Fruit fly (Drosophila melanogaster) whole organism, embryonic: Measurements from ENCODE around the gene Arf4.

ENCODE experiments used
- BEAF-32 ChIP-seq: fragments of 200-800 bp; sonication (Bioruptor generic); optimal IDR thresholded peaks from 3 replicates; lab custom pipeline; 2017; ENCODE audit warnings: missing biosample characterization, missing genetic modification characterization, mild to moderate bottlenecking, moderate library complexity, missing genetic modification reagents
- CG1024 ChIP-seq: fragments of 200-800 bp; sonication (Bioruptor generic); IDR thresholded peaks from 2 replicates; pipeline ENCODE4 v1.3.6; 2022; ENCODE audit warnings: missing biosample characterization, missing genetic modification characterization
- CG10431 ChIP-seq: fragments of 200-800 bp; sonication (Bioruptor generic); optimal IDR thresholded peaks from 3 replicates; lab custom pipeline; 2018; ENCODE audit warnings: missing biosample characterization, mild to moderate bottlenecking, missing genetic modification characterization
- CG11093 ChIP-seq: fragments of 200-800 bp; sonication (Bioruptor generic); IDR thresholded peaks from 3 replicates; pipeline ENCODE4 v1.3.6; 2022; ENCODE audit warnings: missing biosample characterization, missing genetic modification characterization
- CG13775 ChIP-seq: fragments of 200-800 bp; sonication (Bioruptor generic); optimal IDR thresholded peaks from 3 replicates; lab custom pipeline; 2017; ENCODE audit warnings: missing biosample characterization, mild to moderate bottlenecking, missing genetic modification characterization
- CG17912 ChIP-seq: fragments of 200-800 bp; sonication (Bioruptor generic); optimal IDR thresholded peaks from 2 replicates; lab custom pipeline; 2018; ENCODE audit warnings: missing biosample characterization, mild to moderate bottlenecking, missing genetic modification characterization
- CG18619 ChIP-seq: fragments of 200-800 bp; sonication (Bioruptor generic); optimal IDR thresholded peaks from 3 replicates; lab custom pipeline; 2017; ENCODE audit warnings: missing biosample characterization, mild to moderate bottlenecking, missing genetic modification characterization
- CG2116 ChIP-seq: fragments of 200-800 bp; sonication (Bioruptor generic); optimal IDR thresholded peaks from 3 replicates; lab custom pipeline; 2018; ENCODE audit warnings: missing biosample characterization, mild to moderate bottlenecking, missing genetic modification characterization
- CG2120 ChIP-seq: fragments of 200-800 bp; sonication (Bioruptor generic); optimal IDR thresholded peaks from 3 replicates; lab custom pipeline; 2016; ENCODE audit warnings: missing biosample characterization, missing genetic modification characterization
- CG30431 ChIP-seq: fragments of 200-800 bp; sonication (Bioruptor generic); optimal IDR thresholded peaks from 2 replicates; lab custom pipeline; 2017; ENCODE audit warnings: missing biosample characterization, missing genetic modification characterization
- CG31441 ChIP-seq: fragments of 200-800 bp; sonication (Bioruptor generic); IDR thresholded peaks from 2 replicates; pipeline ENCODE4 v1.3.6; 2022; ENCODE audit warnings: missing biosample characterization, missing genetic modification characterization
- CG3281 ChIP-seq: fragments of 200-800 bp; sonication (Bioruptor generic); optimal IDR thresholded peaks from 3 replicates; lab custom pipeline; 2017; ENCODE audit warnings: missing biosample characterization, mild to moderate bottlenecking, missing genetic modification characterization
- CG33213 ChIP-seq: fragments of 200-800 bp; sonication (Bioruptor generic); optimal IDR thresholded peaks from 3 replicates; lab custom pipeline; 2016; ENCODE audit warnings: missing biosample characterization, missing genetic modification characterization
- CG3407 ChIP-seq: fragments of 200-800 bp; sonication (Bioruptor generic); optimal IDR thresholded peaks from 2 replicates; lab custom pipeline; 2018; ENCODE audit warnings: missing biosample characterization, mild to moderate bottlenecking, missing genetic modification characterization
- CG42726 ChIP-seq: fragments of 200-800 bp; sonication (Bioruptor generic); IDR thresholded peaks from 2 replicates; pipeline ENCODE4 v1.3.6; 2022; ENCODE audit warnings: missing biosample characterization, missing genetic modification characterization; ENCODE audit not compliant: partially characterized antibody
- CG4730 ChIP-seq: fragments of 200-800 bp; sonication (Bioruptor generic); IDR thresholded peaks from 2 replicates; pipeline ENCODE4 v1.3.6; 2022; ENCODE audit warnings: missing biosample characterization, missing genetic modification characterization
- CG6765 ChIP-seq: fragments of 200-800 bp; sonication (Bioruptor generic); optimal IDR thresholded peaks from 3 replicates; lab custom pipeline; 2017; ENCODE audit warnings: missing biosample characterization, mild to moderate bottlenecking, missing genetic modification characterization
- CG7357 ChIP-seq: fragments of 200-800 bp; sonication (Bioruptor generic); IDR thresholded peaks from 3 replicates; pipeline ENCODE4 v1.3.6; 2022; ENCODE audit warnings: missing biosample characterization, missing genetic modification characterization
- ERR ChIP-seq: fragments of 200-800 bp; sonication (Bioruptor generic); optimal IDR thresholded peaks from 2 replicates; lab custom pipeline; 2016; ENCODE audit warnings: missing biosample characterization, missing genetic modification characterization
- Ets97D ChIP-seq: fragments of 200-800 bp; sonication (Bioruptor generic); optimal IDR thresholded peaks from 3 replicates; lab custom pipeline; 2016; ENCODE audit warnings: missing biosample characterization, missing genetic modification characterization
- Hr39 ChIP-seq: fragments of >200 bp; optimal IDR thresholded peaks from 2 replicates; lab custom pipeline; 2017
- Lhr ChIP-seq: fragments of 200-800 bp; sonication (Bioruptor generic); optimal IDR thresholded peaks from 3 replicates; lab custom pipeline; 2017; ENCODE audit warnings: mild to moderate bottlenecking, missing biosample characterization, missing genetic modification reagents, missing genetic modification characterization
- Max ChIP-seq: fragments of 200-800 bp; sonication (Bioruptor generic); optimal IDR thresholded peaks from 2 replicates; lab custom pipeline; 2016; ENCODE audit warnings: missing biosample characterization, mild to moderate bottlenecking, missing genetic modification characterization
- Meics ChIP-seq: fragments of 200-800 bp; sonication (Bioruptor generic); optimal IDR thresholded peaks from 2 replicates; lab custom pipeline; 2017; ENCODE audit warnings: missing biosample characterization, mild to moderate bottlenecking, missing genetic modification characterization
- Myb ChIP-seq: fragments of 200-800 bp; sonication (Bioruptor generic); optimal IDR thresholded peaks from 2 replicates; lab custom pipeline; 2016; ENCODE audit warnings: missing biosample characterization, missing genetic modification characterization
- NC2α ChIP-seq: fragments of 200-800 bp; sonication (Bioruptor generic); optimal IDR thresholded peaks from 2 replicates; lab custom pipeline; 2016; ENCODE audit warnings: missing biosample characterization, missing genetic modification characterization
- Nf-YA ChIP-seq: fragments of 200-800 bp; sonication (Bioruptor generic); IDR thresholded peaks from 2 replicates; pipeline ENCODE4 v1.3.6; 2022; ENCODE audit warnings: missing biosample characterization, missing genetic modification characterization
- Poxn ChIP-seq: fragments of 200-800 bp; sonication (Bioruptor generic); IDR thresholded peaks from 2 replicates; pipeline ENCODE4 v1.3.6; 2022; ENCODE audit warnings: missing biosample characterization, missing genetic modification characterization
- Rx ChIP-seq: fragments of 200-800 bp; sonication (Bioruptor generic); IDR thresholded peaks from 2 replicates; pipeline ENCODE4 v1.3.6; 2022; ENCODE audit warnings: missing biosample characterization, missing genetic modification characterization
- Stat92E ChIP-seq, 3 experiments: fragments of >200 bp in 2 of 3; fragments of 200-800 bp in 1 of 3; sonication (Bioruptor generic) in 1 of 3; optimal IDR thresholded peaks; 2 replicates each; lab custom pipeline; 2017 to 2019; ENCODE audit warnings: missing biosample characterization in 3 of 3, missing genetic modification characterization in 3 of 3, mild to moderate bottlenecking in 1 of 3, moderate library complexity in 1 of 3
- TFAM ChIP-seq: fragments of 200-800 bp; sonication (Bioruptor generic); optimal IDR thresholded peaks from 2 replicates; lab custom pipeline; 2017; ENCODE audit warnings: missing biosample characterization, missing genetic modification characterization, inconsistent platforms
- ap ChIP-seq: fragments of 200-800 bp; sonication (Bioruptor generic); IDR thresholded peaks from 2 replicates; pipeline ENCODE4 v1.3.6; 2022; ENCODE audit warnings: missing biosample characterization, missing genetic modification characterization
- crol ChIP-seq: fragments of 200-800 bp; sonication (Bioruptor generic); IDR thresholded peaks from 2 replicates; pipeline ENCODE4 v1.3.6; 2022; ENCODE audit warnings: missing biosample characterization, missing genetic modification characterization
- da ChIP-seq: fragments of 200-800 bp; sonication (Bioruptor generic); optimal IDR thresholded peaks from 2 replicates; lab custom pipeline; 2016; ENCODE audit warnings: missing biosample characterization, missing genetic modification characterization
- dpn ChIP-seq, 2 experiments: fragments of 200-800 bp; sonication (Bioruptor generic); optimal IDR thresholded peaks; 3 replicates each; lab custom pipeline; 2016; ENCODE audit warnings: missing biosample characterization in 2 of 2, missing genetic modification characterization in 2 of 2
- ewg ChIP-seq: fragments of 200-800 bp; sonication (Bioruptor generic); optimal IDR thresholded peaks from 3 replicates; lab custom pipeline; 2017; ENCODE audit warnings: mild to moderate bottlenecking, missing biosample characterization, missing genetic modification reagents, missing genetic modification characterization
- gce ChIP-seq: fragments of 200-800 bp; sonication (Bioruptor generic); IDR thresholded peaks from 3 replicates; pipeline ENCODE4 v1.3.6; 2022; ENCODE audit warnings: missing biosample characterization, missing genetic modification characterization
- gfzf ChIP-seq: fragments of 200-800 bp; sonication (Bioruptor generic); optimal IDR thresholded peaks from 2 replicates; lab custom pipeline; 2016; ENCODE audit warnings: missing biosample characterization, mild to moderate bottlenecking, missing genetic modification characterization, moderate library complexity
- gro ChIP-seq: fragments of 200-800 bp; sonication (Bioruptor generic); optimal IDR thresholded peaks from 2 replicates; lab custom pipeline; 2016; ENCODE audit warnings: missing biosample characterization, missing genetic modification characterization
- gt ChIP-seq: fragments of 200-800 bp; sonication (Bioruptor generic); IDR thresholded peaks from 2 replicates; pipeline ENCODE4 v1.3.6; 2022; ENCODE audit warnings: missing biosample characterization, missing genetic modification characterization
- mam ChIP-seq: fragments of 200-800 bp; sonication (Bioruptor generic); optimal IDR thresholded peaks from 3 replicates; lab custom pipeline; 2016; ENCODE audit warnings: missing biosample characterization, missing genetic modification characterization
- pb ChIP-seq: fragments of 200-800 bp; sonication (Bioruptor generic); optimal IDR thresholded peaks from 3 replicates; lab custom pipeline; 2016; ENCODE audit warnings: missing biosample characterization, missing genetic modification characterization
- phol ChIP-seq: fragments of 200-800 bp; sonication (Bioruptor generic); optimal IDR thresholded peaks from 3 replicates; lab custom pipeline; 2018; ENCODE audit warnings: missing biosample characterization, mild to moderate bottlenecking, missing genetic modification characterization, moderate library complexity
- salm ChIP-seq: fragments of 200-800 bp; sonication (Bioruptor generic); optimal IDR thresholded peaks from 2 replicates; lab custom pipeline; 2018; ENCODE audit warnings: missing biosample characterization, mild to moderate bottlenecking, missing genetic modification characterization
- sd ChIP-seq: fragments of 200-800 bp; sonication (Bioruptor generic); optimal IDR thresholded peaks from 3 replicates; lab custom pipeline; 2018; ENCODE audit warnings: missing biosample characterization, mild to moderate bottlenecking, missing genetic modification characterization, moderate library complexity
- sug ChIP-seq: fragments of 200-800 bp; optimal IDR thresholded peaks from 2 replicates; lab custom pipeline; 2019; ENCODE audit warnings: missing biosample characterization, mild to moderate bottlenecking, missing genetic modification characterization, moderate library complexity
- toy ChIP-seq: fragments of 200-800 bp; sonication (Bioruptor generic); IDR thresholded peaks from 2 replicates; pipeline ENCODE4 v1.3.6; 2022; ENCODE audit warnings: missing biosample characterization, missing genetic modification characterization
- trem ChIP-seq: fragments of 200-800 bp; optimal IDR thresholded peaks from 3 replicates; lab custom pipeline; 2019; ENCODE audit warnings: missing biosample characterization, mild to moderate bottlenecking, missing genetic modification characterization, moderate library complexity
- twi ChIP-seq: fragments of 200-800 bp; optimal IDR thresholded peaks from 2 replicates; lab custom pipeline; 2019; ENCODE audit warnings: missing biosample characterization, mild to moderate bottlenecking, missing genetic modification characterization, moderate library complexity
- wdn ChIP-seq: fragments of 200-800 bp; sonication (Bioruptor generic); IDR thresholded peaks from 2 replicates; pipeline ENCODE4 v1.3.6; 2022; ENCODE audit warnings: missing biosample characterization, missing genetic modification characterization
- wor ChIP-seq: fragments of 200-800 bp; sonication (Bioruptor generic); IDR thresholded peaks from 2 replicates; pipeline ENCODE4 v1.3.6; 2022; ENCODE audit warnings: missing biosample characterization, missing genetic modification characterization
- zf30C ChIP-seq: fragments of 200-800 bp; sonication (Bioruptor generic); optimal IDR thresholded peaks from 3 replicates; lab custom pipeline; 2018; ENCODE audit warnings: missing biosample characterization, mild to moderate bottlenecking, missing genetic modification characterization
- zfh1 ChIP-seq: fragments of 200-800 bp; sonication (Bioruptor generic); IDR thresholded peaks from 3 replicates; pipeline ENCODE4 v1.3.6; 2022; ENCODE audit warnings: missing biosample characterization, missing genetic modification characterization

Arf4 gene

dm6 chr4:1146456-1146855 is 22.5 kb downstream of the Arf4 start (continued):
- TF ChIP-seq NC2α (GFP tag; lab: Kevin White, UChicago): no peak
- TF ChIP-seq zfh1 (GFP tag; lab: Robert Waterston, UW): no peak
- no peak for TF ChIP-seq CG30431 (GFP tag; lab: Kevin White, UChicago)
- TF ChIP-seq ewg (GFP tag; lab: Kevin White, UChicago): peak; percentile 93
- TF ChIP-seq Meics (GFP tag; lab: Kevin White, UChicago): peak; percentile 43
- TF ChIP-seq CG3407: no peak
- TF ChIP-seq CG2120 (GFP tag; lab: Kevin White, UChicago): peak; percentile 13
- TF ChIP-seq CG13775 (GFP tag; lab: Kevin White, UChicago): no peak
- peak; percentile 94 for TF ChIP-seq CG7357
- peak; percentile 37; the same call in 1 of the 2 replicates for TF ChIP-seq CG31441 (GFP tag; lab: Robert Waterston, UW)
- TF ChIP-seq Poxn: no peak
- TF ChIP-seq CG17912 (GFP tag; lab: Kevin White, UChicago): peak; percentile 32
- no peak for TF ChIP-seq ap
- peak; percentile 60 for TF ChIP-seq BEAF-32 (GFP tag; lab: Kevin White, UChicago)
- TF ChIP-seq twi: no peak
- TF ChIP-seq CG11093 (GFP tag; lab: Robert Waterston, UW): no peak
- TF ChIP-seq phol (tag; lab: Kevin White, UChicago): peak; percentile 7
- peak; percentile 85 for TF ChIP-seq Lhr (GFP tag; lab: Kevin White, UChicago)
- no peak for TF ChIP-seq sd (tag; lab: Kevin White, UChicago)
- TF ChIP-seq CG4730 (GFP tag; lab: Robert Waterston, UW): no peak
- TF ChIP-seq CG42726: no peak
- no peak for TF ChIP-seq salm (tag; lab: Kevin White, UChicago)
- no peak for TF ChIP-seq da (GFP tag; lab: Kevin White, UChicago)
- TF ChIP-seq sug (tag; lab: Kevin White, UChicago): no peak
- no peak for TF ChIP-seq gt
- no peak for TF ChIP-seq CG2116 (GFP tag; lab: Kevin White, UChicago)
- no peak for TF ChIP-seq zf30C (GFP tag; lab: Kevin White, UChicago)
- no peak for TF ChIP-seq Stat92E (GFP tag; optimal IDR thresholded peaks at IDR 0.05; lab: Kevin White, UChicago)
- TF ChIP-seq CG3281 (GFP tag; lab: Kevin White, UChicago): no peak
- no peak for TF ChIP-seq gce (GFP tag; lab: Robert Waterston, UW)
- TF ChIP-seq Ets97D (GFP tag; lab: Kevin White, UChicago): peak; percentile 71
- TF ChIP-seq pb (GFP tag; lab: Kevin White, UChicago): no peak
- peak; percentile 67 for TF ChIP-seq CG33213 (GFP tag; lab: Kevin White, UChicago)
- TF ChIP-seq wor (GFP tag; lab: Robert Waterston, UW): no peak
- no peak for TF ChIP-seq Rx
- TF ChIP-seq Max (GFP tag; lab: Kevin White, UChicago): peak; percentile 19
- peak in 1 of 2 experiments; percentile 24 for TF ChIP-seq dpn (GFP tag; optimal IDR thresholded peaks at IDR 0.05; lab: Kevin White, UChicago)
- no peak for TF ChIP-seq ERR (GFP tag; lab: Kevin White, UChicago)
- TF ChIP-seq trem (tag; lab: Kevin White, UChicago): no peak
- TF ChIP-seq toy: no peak; the same call in 1 of the 2 replicates
- no peak for TF ChIP-seq TFAM (GFP tag; lab: Kevin White, UChicago)
- TF ChIP-seq CG1024 (GFP tag; lab: Robert Waterston, UW): peak; percentile 97
- no peak for TF ChIP-seq mam
- no peak for TF ChIP-seq Hr39 (lab: Kevin White, UChicago)
- TF ChIP-seq CG6765: peak; percentile 12
- peak; percentile 15 for TF ChIP-seq gfzf (GFP tag; lab: Kevin White, UChicago)
- TF ChIP-seq crol (GFP tag; lab: Robert Waterston, UW): no peak
- TF ChIP-seq wdn (GFP tag; lab: Robert Waterston, UW): no peak
- TF ChIP-seq CG10431 (GFP tag; lab: Kevin White, UChicago): peak; percentile 15
- peak; percentile 32 for TF ChIP-seq gro (GFP tag; lab: Kevin White, UChicago)
- TF ChIP-seq Myb: peak; percentile 10
- no peak for TF ChIP-seq CG18619 (GFP tag; lab: Kevin White, UChicago)
- TF ChIP-seq Nf-YA: no peak
